Worm (Caenorhabditis elegans): Measurements from ENCODE around the gene msp-3.

DNA sequence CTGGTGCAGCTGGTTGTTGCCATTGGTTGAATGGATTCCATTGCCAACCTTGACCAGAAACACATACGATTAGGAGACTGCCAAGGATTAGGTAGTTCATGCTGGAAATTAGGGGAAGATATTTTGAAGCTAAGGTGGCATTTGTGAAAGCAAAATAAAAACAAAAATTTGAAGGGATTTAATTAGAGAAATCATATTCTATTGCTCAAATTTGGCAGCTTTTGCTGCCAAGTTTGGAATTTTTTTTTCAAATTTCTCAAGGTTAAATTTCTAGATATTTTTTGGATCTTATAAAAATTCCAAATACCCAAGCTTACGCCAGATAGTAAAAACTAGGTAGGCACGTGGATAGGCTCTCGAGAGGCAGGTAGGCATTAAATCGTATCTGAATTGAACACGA is 14.8 kb downstream of the msp-3 start, which contains the start of gene F26G1.5:
- TF ChIP-seq unc-62 (GFP tag; optimal IDR thresholded peaks at IDR 0.05) (no peak), bed-3 (GFP tag; optimal IDR thresholded peaks at IDR 0.05) (no peak), lin-13 (tag; optimal IDR thresholded peaks at IDR 0.05) (no peak), mab-5 (tag; optimal IDR thresholded peaks at IDR 0.05) (no peak), nhr-76 (tag; optimal IDR thresholded peaks at IDR 0.05) (no peak), tbx-8 (GFP tag; optimal IDR thresholded peaks at IDR 0.05) (no peak), ces-1 (GFP tag; optimal IDR thresholded peaks at IDR 0.05) (no peak), ceh-83 (GFP tag; optimal IDR thresholded peaks at IDR 0.05) (no peak), sptf-1 (tag; optimal IDR thresholded peaks at IDR 0.05) (no peak), ztf-11 (tag; optimal IDR thresholded peaks at IDR 0.05) (no peak), nhr-12 (tag; optimal IDR thresholded peaks at IDR 0.05) (no peak)

Measured in whole organism, mixed stage, embryonic.